Worm (Caenorhabditis elegans) whole organism, L3 larva: ENCODE results near the gene lido-14.

Source experiments
- aly-2 ChIP-seq: fragments of 150-350 bp; optimal IDR thresholded peaks from 2 replicates; lab custom pipeline; 2014; ENCODE audit warnings: missing biosample characterization, missing genetic modification characterization
- ama-1 ChIP-seq: fragments of 150-350 bp; optimal IDR thresholded peaks from 2 replicates; lab custom pipeline; 2018
- ceh-16 ChIP-seq: sonication (generic microtip); optimal IDR thresholded peaks from 2 replicates; lab custom pipeline; 2017; ENCODE audit warnings: missing biosample characterization, missing genetic modification characterization
- egl-27 ChIP-seq: sonication (generic microtip); optimal IDR thresholded peaks from 4 replicates; lab custom pipeline; 2017; ENCODE audit warnings: missing biosample characterization, missing genetic modification reagents, missing genetic modification characterization
- fos-1 ChIP-seq: fragments of 150-350 bp; optimal IDR thresholded peaks from 2 replicates; lab custom pipeline; 2014; ENCODE audit warnings: missing biosample characterization, missing genetic modification characterization
- nhr-11 ChIP-seq: fragments of 150-350 bp; optimal IDR thresholded peaks from 2 replicates; lab custom pipeline; 2014; ENCODE audit warnings: missing biosample characterization, missing genetic modification characterization
- pha-4 ChIP-seq: fragments of 150-350 bp; optimal IDR thresholded peaks from 2 replicates; lab custom pipeline; 2014; ENCODE audit warnings: missing biosample characterization, missing genetic modification reagents, missing genetic modification characterization
- snpc-4 ChIP-seq: fragments of 150-350 bp; optimal IDR thresholded peaks from 2 replicates; lab custom pipeline; 2014; ENCODE audit warnings: missing biosample characterization, missing genetic modification characterization

DNA sequence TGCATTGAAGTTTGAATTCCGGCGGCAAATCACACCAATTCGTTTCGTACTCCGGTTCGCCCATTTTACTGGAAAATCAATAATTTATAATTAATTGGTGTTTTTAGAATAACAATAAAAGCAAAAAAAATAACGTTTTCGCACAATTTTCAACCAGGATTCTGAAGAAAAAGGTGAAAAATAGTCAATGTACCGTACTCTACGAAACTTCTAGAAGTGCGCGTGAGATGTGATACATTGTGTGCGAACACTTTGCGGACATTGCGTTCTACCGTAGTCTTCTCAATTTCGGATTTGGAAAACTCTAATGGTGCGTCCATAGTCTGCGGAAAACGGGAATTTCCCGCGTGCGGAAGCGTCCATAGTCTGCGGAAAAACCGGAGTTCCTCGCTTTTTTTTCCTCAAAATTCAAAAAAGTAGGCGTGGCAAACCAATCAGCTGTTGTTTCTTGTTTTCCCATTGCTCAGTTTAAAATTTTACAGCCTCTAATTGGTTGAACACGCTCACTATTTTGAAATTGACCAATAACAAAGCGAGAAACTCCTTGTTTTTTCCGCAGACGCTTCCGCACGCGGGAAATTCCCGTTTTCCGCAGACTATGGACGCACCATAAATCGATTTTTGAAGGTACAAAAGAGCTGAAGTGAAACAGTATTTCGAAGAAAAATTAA, 10.9 kb upstream of the lido-14 start, which contains the start of the genes F14D2.14 and bath-29:
- no peak for TF ChIP-seq egl-27 (tag; lab: Kevin White, UChicago)
- TF ChIP-seq aly-2 (tag; lab: Kevin White, UChicago) = no peak
- TF ChIP-seq pha-4 = no peak
- TF ChIP-seq fos-1 (tag; lab: Kevin White, UChicago) = no peak
- no peak for TF ChIP-seq snpc-4 (tag; lab: Kevin White, UChicago)
- TF ChIP-seq ceh-16 = no peak
- no peak for TF ChIP-seq ama-1 (lab: Kevin White, UChicago)
- no peak for TF ChIP-seq nhr-11 (tag; lab: Kevin White, UChicago)
